Fruit fly (Drosophila melanogaster) whole organism, prepupa: ENCODE results near the gene CG17929.

Experiments used
- CG31627 ChIP-seq: fragments of 200-800 bp; sonication (Bioruptor generic); optimal IDR thresholded peaks from 3 replicates; lab custom pipeline; 2016; ENCODE audit warnings: missing biosample characterization, missing genetic modification characterization
- Gug ChIP-seq: fragments of 200-800 bp; sonication (Bioruptor generic); IDR thresholded peaks from 2 replicates; pipeline ENCODE4 v1.3.6; 2022; ENCODE audit warnings: missing biosample characterization, missing genetic modification characterization
- Sox14 ChIP-seq: fragments of 200-800 bp; sonication (Bioruptor generic); optimal IDR thresholded peaks from 3 replicates; lab custom pipeline; 2016; ENCODE audit warnings: missing biosample characterization, missing genetic modification characterization

dm6 chr3R:16323093-16323492 lies 2.2 kb upstream of the CG17929 start, which contains the start of gene CG6901:
- no peak for TF ChIP-seq Sox14 (GFP tag; lab: Kevin White, UChicago)
- no peak for TF ChIP-seq Gug
- no peak for TF ChIP-seq CG31627 (GFP tag; lab: Kevin White, UChicago)
